Worm (Caenorhabditis elegans): ENCODE results near the gene rfc-2.

ce11 chrIV:1328682-1329212, 18.4 kb upstream of the rfc-2 start, which contains the start of gene F53H1.3:
- TF ChIP-seq flt-1 (GFP tag; IDR thresholded peaks at IDR 0.05) (no peak), hmg-4 (GFP tag; optimal IDR thresholded peaks at IDR 0.05) (no peak), hmbx-1 (tag; optimal IDR thresholded peaks at IDR 0.05) (no peak), tbx-37 (GFP tag; conservative IDR thresholded peaks at IDR 0.05) (no peak), ceh-36 (tag; optimal IDR thresholded peaks at IDR 0.05) (no peak), ama-1 (optimal IDR thresholded peaks at IDR 0.05) (no peak)

Data from whole organism, early embryonic.